Fruit fly (Drosophila melanogaster): ENCODE measurements around the gene CG6770.
A peak's percentile ranks its signal among the peaks of the same experiment; 100 is the strongest.

DNA sequence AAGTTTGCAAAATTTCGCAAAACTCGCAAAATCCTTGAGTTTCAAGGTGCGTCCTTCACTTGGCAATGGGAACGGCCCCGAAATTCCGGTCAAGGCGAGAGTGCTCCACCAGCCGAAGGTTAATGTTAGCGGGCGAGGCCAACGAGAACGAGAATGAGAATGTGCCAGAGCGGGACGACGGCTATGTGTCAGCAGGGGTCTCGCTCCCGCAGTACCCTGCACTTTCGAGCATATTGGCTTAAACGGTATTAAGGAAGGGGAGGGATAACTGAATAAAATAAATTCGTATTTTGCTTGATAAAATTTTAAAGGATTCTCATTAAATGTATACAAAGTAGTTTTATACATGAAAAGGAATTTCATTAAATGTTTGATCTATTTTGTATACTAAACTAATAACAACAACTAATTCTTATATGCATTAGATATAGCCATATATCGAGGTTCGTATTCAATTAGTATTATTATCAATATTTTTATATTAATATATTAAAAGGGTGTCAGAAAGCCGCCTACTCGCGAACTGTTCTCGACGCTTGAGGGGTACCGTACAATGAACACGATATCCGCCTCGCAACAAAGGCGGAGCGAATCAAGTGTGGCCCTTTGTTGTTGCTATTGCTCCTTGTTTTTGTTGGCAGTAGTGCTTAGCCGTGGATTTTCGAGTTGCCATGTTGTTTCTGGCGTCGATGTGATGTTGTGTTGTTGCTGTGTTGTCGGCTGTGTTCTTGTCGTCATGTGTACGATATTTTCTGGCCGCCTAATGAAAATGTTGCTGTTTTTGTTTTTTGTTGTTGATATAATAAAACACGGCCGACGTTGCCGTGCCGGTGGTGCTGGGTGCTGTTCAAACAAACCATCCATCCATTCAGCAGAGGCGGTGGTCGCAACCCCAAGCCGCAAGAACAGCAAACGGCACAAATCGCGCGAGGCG, 39.3 kb downstream of the CG6770 start:
- TF ChIP-seq ham (GFP tag; IDR thresholded peaks at IDR 0.05), result no peak
- TF ChIP-seq wor (GFP tag; IDR thresholded peaks at IDR 0.05), result no peak
- TF ChIP-seq mam (GFP tag; optimal IDR thresholded peaks at IDR 0.05), result peak; percentile 69
- peak; percentile 91 for TF ChIP-seq NfI (GFP tag; optimal IDR thresholded peaks at IDR 0.05)
- TF ChIP-seq CG3163 (GFP tag; optimal IDR thresholded peaks at IDR 0.05), result no peak
- no peak for TF ChIP-seq pros (GFP tag; optimal IDR thresholded peaks at IDR 0.05)
- TF ChIP-seq Bteb2 (GFP tag; optimal IDR thresholded peaks at IDR 0.05), result peak; percentile 30
- peak; percentile 98 for TF ChIP-seq CG10979 (tag; optimal IDR thresholded peaks at IDR 0.05)
